Worm (Caenorhabditis elegans): ENCODE data around the gene cpr-5.

Gene cpr-5

DNA sequence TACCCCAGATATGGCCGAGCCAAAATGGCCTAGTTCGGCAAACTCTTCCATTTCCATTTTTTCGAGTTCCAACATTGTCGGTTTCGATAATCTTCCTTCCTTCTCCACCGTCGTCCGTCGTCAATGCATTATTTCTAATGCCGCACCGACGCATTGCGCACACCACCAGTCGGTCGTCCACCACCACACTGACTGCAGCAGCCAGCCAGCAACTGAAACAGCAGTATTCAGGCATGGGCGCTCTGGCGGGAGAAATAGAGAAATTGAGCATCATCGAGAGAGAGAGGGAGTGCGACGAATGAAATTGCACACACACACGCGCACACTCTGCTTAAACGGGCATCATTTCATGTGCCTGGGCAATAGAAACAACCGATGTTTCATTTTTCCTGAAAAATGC is 20.1 kb upstream of the cpr-5 start (continued):
- peak; percentile 38 for TF ChIP-seq tbx-2 (tag; optimal IDR thresholded peaks at IDR 0.05)
- TF ChIP-seq swsn-7 (tag; optimal IDR thresholded peaks at IDR 0.05): peak; percentile 72
- TF ChIP-seq lir-3 (tag; optimal IDR thresholded peaks at IDR 0.05; ENCODE audit: poor library complexity): no peak
- peak; percentile 91 for TF ChIP-seq fkh-8 (tag; optimal IDR thresholded peaks at IDR 0.05)
- no peak for TF ChIP-seq snpc-4 (tag; optimal IDR thresholded peaks at IDR 0.05)
- peak; percentile 17 for TF ChIP-seq ceh-8 (GFP tag; optimal IDR thresholded peaks at IDR 0.05)
- peak; percentile 18 to 27 for TF ChIP-seq lsy-2 (tag; optimal IDR thresholded peaks at IDR 0.05)
- TF ChIP-seq unc-98 (GFP tag; IDR thresholded peaks at IDR 0.05): no peak
- TF ChIP-seq alr-1 (tag; optimal IDR thresholded peaks at IDR 0.05; ENCODE audit: borderline replicate concordance): no peak
- peak; percentile 15 for TF ChIP-seq skn-1 (tag; optimal IDR thresholded peaks at IDR 0.05)
- TF ChIP-seq C34B4.2 (tag; optimal IDR thresholded peaks at IDR 0.05): no peak
- TF ChIP-seq nhr-85 (tag): no peak
- no peak for TF ChIP-seq ceh-88 (GFP tag; IDR thresholded peaks at IDR 0.05)
- TF ChIP-seq ceh-90 (tag; optimal IDR thresholded peaks at IDR 0.05): no peak
- TF ChIP-seq aha-1 (tag; optimal IDR thresholded peaks at IDR 0.05): no peak
- no peak for TF ChIP-seq unc-30 (tag; optimal IDR thresholded peaks at IDR 0.05)
- TF ChIP-seq pax-3 (tag; optimal IDR thresholded peaks at IDR 0.05): peak; percentile 47
- no peak for TF ChIP-seq nhr-20 (tag; optimal IDR thresholded peaks at IDR 0.05)
- TF ChIP-seq tlp-1 (tag; optimal IDR thresholded peaks at IDR 0.05): no peak
- TF ChIP-seq ces-1 (GFP tag; optimal IDR thresholded peaks at IDR 0.05): no peak
- peak; percentile 10; the same call in 1 of the 2 replicates for TF ChIP-seq isw-1 (GFP tag; IDR thresholded peaks at IDR 0.05)
- no peak for TF ChIP-seq nhr-237 (tag; optimal IDR thresholded peaks at IDR 0.05)
- TF ChIP-seq F16B12.6 (tag; optimal IDR thresholded peaks at IDR 0.05): no peak
- TF ChIP-seq ets-5 (GFP tag; IDR thresholded peaks at IDR 0.05): no peak
- TF ChIP-seq nhr-11 (tag; optimal IDR thresholded peaks at IDR 0.05): no peak
- no peak for TF ChIP-seq fkh-4 (tag; optimal IDR thresholded peaks at IDR 0.05; ENCODE audit: borderline replicate concordance)
- TF ChIP-seq snu-23 (GFP tag; optimal IDR thresholded peaks at IDR 0.05): peak; percentile 37
- TF ChIP-seq nhr-12 (tag; optimal IDR thresholded peaks at IDR 0.05): no peak
- TF ChIP-seq nhr-76 (tag; optimal IDR thresholded peaks at IDR 0.05): no peak
- no peak for TF ChIP-seq dpl-1 (GFP tag; optimal IDR thresholded peaks at IDR 0.05)
- peak; percentile 56 for TF ChIP-seq ztf-4 (tag; optimal IDR thresholded peaks at IDR 0.05)
- peak; percentile 36 for TF ChIP-seq jun-1 (tag; optimal IDR thresholded peaks at IDR 0.05)
- no peak for TF ChIP-seq hlh-17 (GFP tag; optimal IDR thresholded peaks at IDR 0.05; ENCODE audit: borderline replicate concordance)
- no peak for TF ChIP-seq unc-62 (GFP tag; optimal IDR thresholded peaks at IDR 0.05)
- TF ChIP-seq sox-4 (tag; optimal IDR thresholded peaks at IDR 0.05): peak; percentile 36
- TF ChIP-seq grh-1 (GFP tag; IDR thresholded peaks at IDR 0.05): no peak
- no peak for TF ChIP-seq vab-15 (tag; optimal IDR thresholded peaks at IDR 0.05)
- no peak for TF ChIP-seq elt-2 (tag; optimal IDR thresholded peaks at IDR 0.05)
- no peak for TF ChIP-seq lin-13 (GFP tag; optimal IDR thresholded peaks at IDR 0.05)
- no peak for TF ChIP-seq nhr-28 (tag; optimal IDR thresholded peaks at IDR 0.05)
- no peak for TF ChIP-seq sptf-1 (tag; optimal IDR thresholded peaks at IDR 0.05)
- TF ChIP-seq nhr-84 (tag; optimal IDR thresholded peaks at IDR 0.05): no peak
- no peak for TF ChIP-seq zag-1 (tag; optimal IDR thresholded peaks at IDR 0.05)
- no peak for TF ChIP-seq aly-2 (tag; optimal IDR thresholded peaks at IDR 0.05)
- no peak for TF ChIP-seq sup-37 (GFP tag; optimal IDR thresholded peaks at IDR 0.05)
- TF ChIP-seq Y116A8C.19 (tag; optimal IDR thresholded peaks at IDR 0.05; ENCODE audit: borderline replicate concordance): no peak
- no peak for TF ChIP-seq blmp-1 (tag; optimal IDR thresholded peaks at IDR 0.05)
- TF ChIP-seq rnt-1 (tag; optimal IDR thresholded peaks at IDR 0.05): peak; percentile 39
- TF ChIP-seq nhr-90 (tag; optimal IDR thresholded peaks at IDR 0.05; ENCODE audit: poor library complexity): no peak
- TF ChIP-seq efl-1 (optimal IDR thresholded peaks at IDR 0.05): peak; percentile 8 to 14
- TF ChIP-seq efl-1 (GFP tag; optimal IDR thresholded peaks at IDR 0.05 in 1 of 2): peak in 1 of 2 experiments; percentile 67
- peak; percentile 92 for TF ChIP-seq lin-14 (GFP tag; optimal IDR thresholded peaks at IDR 0.05)
- no peak for TF ChIP-seq unc-130 (tag; optimal IDR thresholded peaks at IDR 0.05)
- TF ChIP-seq C04F5.9 (tag; optimal IDR thresholded peaks at IDR 0.05): no peak
- no peak for TF ChIP-seq mdl-1 (tag; optimal IDR thresholded peaks at IDR 0.05)

Measured in whole organism, L1 larva.